Fruit fly (Drosophila melanogaster) whole organism, embryonic: ENCODE measurements around the gene udt.
A peak's percentile ranks its signal among the peaks of the same experiment; 100 is the strongest.

Experiments used
- Atf3 ChIP-seq: fragments of 200-800 bp; sonication (Bioruptor generic); optimal IDR thresholded peaks from 3 replicates; lab custom pipeline; 2016; ENCODE audit warnings: missing biosample characterization, missing genetic modification characterization
- C15 ChIP-seq: fragments of 200-800 bp; sonication (Bioruptor generic); IDR thresholded peaks from 3 replicates; pipeline ENCODE4 v1.3.6; 2022; ENCODE audit warnings: missing biosample characterization, missing genetic modification characterization
- CG10147 ChIP-seq: fragments of 200-800 bp; sonication (Bioruptor generic); optimal IDR thresholded peaks from 2 replicates; lab custom pipeline; 2019; ENCODE audit warnings: missing biosample characterization, mild to moderate bottlenecking, missing genetic modification characterization, moderate library complexity
- CG11560 ChIP-seq: fragments of 200-800 bp; sonication (Bioruptor generic); IDR thresholded peaks from 3 replicates; pipeline ENCODE4 v1.3.6; 2022; ENCODE audit warnings: missing biosample characterization, missing genetic modification characterization
- CG12659 ChIP-seq: fragments of 200-800 bp; sonication (Bioruptor generic); optimal IDR thresholded peaks from 3 replicates; lab custom pipeline; 2017; ENCODE audit warnings: mild to moderate bottlenecking, missing biosample characterization, missing genetic modification reagents, missing genetic modification characterization
- CG13424 ChIP-seq: fragments of 200-800 bp; sonication (Bioruptor generic); optimal IDR thresholded peaks from 2 replicates; lab custom pipeline; 2019; ENCODE audit warnings: missing biosample characterization, mild to moderate bottlenecking, missing genetic modification characterization, moderate library complexity
- CG13775 ChIP-seq: fragments of 200-800 bp; sonication (Bioruptor generic); optimal IDR thresholded peaks from 3 replicates; lab custom pipeline; 2017; ENCODE audit warnings: missing biosample characterization, mild to moderate bottlenecking, missing genetic modification characterization
- CG16813 ChIP-seq: fragments of 200-800 bp; sonication (Bioruptor generic); IDR thresholded peaks from 3 replicates; pipeline ENCODE4 v1.3.6; 2022; ENCODE audit warnings: missing biosample characterization, missing genetic modification characterization; ENCODE audit not compliant: partially characterized antibody
- CG31441 ChIP-seq: fragments of 200-800 bp; sonication (Bioruptor generic); IDR thresholded peaks from 2 replicates; pipeline ENCODE4 v1.3.6; 2022; ENCODE audit warnings: missing biosample characterization, missing genetic modification characterization
- CG3281 ChIP-seq: fragments of 200-800 bp; sonication (Bioruptor generic); optimal IDR thresholded peaks from 3 replicates; lab custom pipeline; 2017; ENCODE audit warnings: missing biosample characterization, mild to moderate bottlenecking, missing genetic modification characterization
- CG34422 ChIP-seq: fragments of 200-800 bp; sonication (Bioruptor generic); IDR thresholded peaks from 3 replicates; pipeline ENCODE4 v1.3.6; 2022; ENCODE audit warnings: missing biosample characterization, missing genetic modification characterization
- CG4328 ChIP-seq: fragments of 200-800 bp; sonication (Bioruptor generic); optimal IDR thresholded peaks from 3 replicates; lab custom pipeline; 2017; ENCODE audit warnings: missing biosample characterization, missing genetic modification reagents, missing genetic modification characterization
- CG4854 ChIP-seq: fragments of 200-800 bp; sonication (Bioruptor generic); optimal IDR thresholded peaks from 2 replicates; lab custom pipeline; 2016; ENCODE audit warnings: missing biosample characterization, missing genetic modification characterization, inconsistent platforms
- CG6175 ChIP-seq: fragments of 200-800 bp; sonication (Bioruptor generic); IDR thresholded peaks from 3 replicates; pipeline ENCODE4 v1.3.6; 2022; ENCODE audit warnings: missing biosample characterization, missing genetic modification characterization
- CG6791 ChIP-seq: fragments of 200-800 bp; sonication (Bioruptor generic); IDR thresholded peaks from 3 replicates; pipeline ENCODE4 v1.3.6; 2022; ENCODE audit warnings: missing biosample characterization, missing genetic modification characterization; ENCODE audit not compliant: partially characterized antibody
- CG7372 ChIP-seq: fragments of 200-800 bp; sonication (Bioruptor generic); IDR thresholded peaks from 2 replicates; pipeline ENCODE4 v1.3.6; 2022; ENCODE audit warnings: missing biosample characterization, missing genetic modification characterization
- CG8478 ChIP-seq: fragments of >200 bp; optimal IDR thresholded peaks from 2 replicates; lab custom pipeline; 2018
- CG9817 ChIP-seq: fragments of 200-800 bp; sonication (Bioruptor generic); optimal IDR thresholded peaks from 2 replicates; lab custom pipeline; 2018; ENCODE audit warnings: missing biosample characterization, mild to moderate bottlenecking, missing genetic modification characterization, moderate library complexity
- CHES-1-like ChIP-seq: fragments of 200-800 bp; sonication (Bioruptor generic); optimal IDR thresholded peaks from 2 replicates; lab custom pipeline; 2016; ENCODE audit warnings: missing biosample characterization, missing genetic modification characterization
- Chrac-16 ChIP-seq: fragments of 200-800 bp; sonication (Bioruptor generic); optimal IDR thresholded peaks from 3 replicates; lab custom pipeline; 2016; ENCODE audit warnings: missing biosample characterization, missing genetic modification characterization
- ERR ChIP-seq: fragments of 200-800 bp; sonication (Bioruptor generic); optimal IDR thresholded peaks from 2 replicates; lab custom pipeline; 2016; ENCODE audit warnings: missing biosample characterization, missing genetic modification characterization
- Hmr ChIP-seq: fragments of 200-800 bp; sonication (Bioruptor generic); optimal IDR thresholded peaks from 3 replicates; lab custom pipeline; 2017; ENCODE audit warnings: mild to moderate bottlenecking, missing biosample characterization, missing genetic modification reagents, missing genetic modification characterization
- Hr39 ChIP-seq: fragments of >200 bp; optimal IDR thresholded peaks from 2 replicates; lab custom pipeline; 2017
- Pdp1 ChIP-seq, 2 experiments: fragments of 200-800 bp; sonication (Bioruptor generic); optimal IDR thresholded peaks; 3 replicates each; lab custom pipeline; 2016; ENCODE audit warnings: missing biosample characterization in 2 of 2, missing genetic modification characterization in 2 of 2, mild to moderate bottlenecking in 1 of 2, moderate library complexity in 1 of 2
- Sox102F ChIP-seq: fragments of 200-800 bp; sonication (Bioruptor generic); optimal IDR thresholded peaks from 2 replicates; lab custom pipeline; 2018; ENCODE audit warnings: missing biosample characterization, mild to moderate bottlenecking, missing genetic modification characterization, moderate library complexity
- Xrp1 ChIP-seq: fragments of 200-800 bp; sonication (Bioruptor generic); IDR thresholded peaks from 2 replicates; pipeline ENCODE4 v1.3.6; 2022; ENCODE audit warnings: missing biosample characterization, missing genetic modification characterization
- ara ChIP-seq: fragments of 200-800 bp; sonication (Bioruptor generic); IDR thresholded peaks from 2 replicates; pipeline ENCODE4 v1.3.6; 2022; ENCODE audit warnings: missing biosample characterization, missing genetic modification characterization
- caup ChIP-seq: fragments of 200-800 bp; sonication (Bioruptor generic); optimal IDR thresholded peaks from 3 replicates; lab custom pipeline; 2017; ENCODE audit warnings: missing biosample characterization, mild to moderate bottlenecking, missing genetic modification characterization, moderate library complexity; ENCODE audit not compliant: severe bottlenecking
- ci ChIP-seq: fragments of 200-800 bp; sonication (Bioruptor generic); IDR thresholded peaks from 3 replicates; pipeline ENCODE4 v1.3.6; 2022; ENCODE audit warnings: missing biosample characterization, missing genetic modification characterization
- dm ChIP-seq: fragments of 200-800 bp; sonication (Bioruptor generic); optimal IDR thresholded peaks from 3 replicates; lab custom pipeline; 2016; ENCODE audit warnings: missing biosample characterization, missing genetic modification characterization
- eve ChIP-seq, 2 experiments: fragments of >200 bp; optimal IDR thresholded peaks; 2 replicates each; lab custom pipeline; 2017; ENCODE audit warnings: missing biosample characterization in 2 of 2, missing genetic modification characterization in 2 of 2
- fd3F ChIP-seq: fragments of 200-800 bp; sonication (Bioruptor generic); optimal IDR thresholded peaks from 2 replicates; lab custom pipeline; 2018; ENCODE audit warnings: missing biosample characterization, mild to moderate bottlenecking, missing genetic modification characterization, moderate library complexity
- gce ChIP-seq: fragments of 200-800 bp; sonication (Bioruptor generic); IDR thresholded peaks from 3 replicates; pipeline ENCODE4 v1.3.6; 2022; ENCODE audit warnings: missing biosample characterization, missing genetic modification characterization
- gcm ChIP-seq: fragments of 200-800 bp; sonication (Bioruptor generic); optimal IDR thresholded peaks from 2 replicates; lab custom pipeline; 2019; ENCODE audit warnings: missing biosample characterization, mild to moderate bottlenecking, missing genetic modification characterization, moderate library complexity
- hb ChIP-seq: fragments of 200-800 bp; sonication (Bioruptor generic); IDR thresholded peaks from 3 replicates; pipeline ENCODE4 v1.3.6; 2022; ENCODE audit warnings: missing biosample characterization, missing genetic modification characterization; ENCODE audit not compliant: partially characterized antibody
- jumu ChIP-seq: fragments of 200-800 bp; sonication (Bioruptor generic); optimal IDR thresholded peaks from 3 replicates; lab custom pipeline; 2016; ENCODE audit warnings: missing biosample characterization, missing genetic modification characterization
- nerfin-2 ChIP-seq: fragments of 200-800 bp; sonication (Bioruptor generic); IDR thresholded peaks from 2 replicates; pipeline ENCODE4 v1.3.6; 2022; ENCODE audit warnings: missing biosample characterization, missing genetic modification characterization; ENCODE audit not compliant: partially characterized antibody
- nmo ChIP-seq: fragments of 200-800 bp; sonication (Bioruptor generic); optimal IDR thresholded peaks from 2 replicates; lab custom pipeline; 2018; ENCODE audit warnings: missing biosample characterization, mild to moderate bottlenecking, missing genetic modification characterization, moderate library complexity
- oc ChIP-seq: fragments of 200-800 bp; sonication (Bioruptor generic); optimal IDR thresholded peaks from 2 replicates; lab custom pipeline; 2018; ENCODE audit warnings: missing biosample characterization, mild to moderate bottlenecking, missing genetic modification characterization, moderate library complexity
- pb ChIP-seq: fragments of 200-800 bp; sonication (Bioruptor generic); optimal IDR thresholded peaks from 3 replicates; lab custom pipeline; 2016; ENCODE audit warnings: missing biosample characterization, missing genetic modification characterization
- peb ChIP-seq: fragments of 200-800 bp; sonication (Bioruptor generic); IDR thresholded peaks from 2 replicates; pipeline ENCODE4 v1.3.6; 2022; ENCODE audit warnings: missing biosample characterization, missing genetic modification characterization
- pfk ChIP-seq: fragments of 200-800 bp; sonication (Bioruptor generic); optimal IDR thresholded peaks from 2 replicates; lab custom pipeline; 2018; ENCODE audit warnings: missing biosample characterization, mild to moderate bottlenecking, missing genetic modification characterization, moderate library complexity
- ro ChIP-seq: fragments of 200-800 bp; sonication (Bioruptor generic); IDR thresholded peaks from 2 replicates; pipeline ENCODE4 v1.3.6; 2022; ENCODE audit warnings: missing biosample characterization, missing genetic modification characterization
- sima ChIP-seq: fragments of 200-800 bp; sonication (Bioruptor generic); optimal IDR thresholded peaks from 2 replicates; lab custom pipeline; 2016; ENCODE audit warnings: missing biosample characterization, missing genetic modification characterization
- slou ChIP-seq: fragments of 200-800 bp; sonication (Bioruptor generic); optimal IDR thresholded peaks from 3 replicates; lab custom pipeline; 2016; ENCODE audit warnings: missing biosample characterization, missing genetic modification characterization
- slp2 ChIP-seq: fragments of 200-800 bp; sonication (Bioruptor generic); optimal IDR thresholded peaks from 2 replicates; lab custom pipeline; 2016; ENCODE audit warnings: missing biosample characterization, missing genetic modification characterization
- sob ChIP-seq: fragments of 200-800 bp; sonication (Bioruptor generic); IDR thresholded peaks from 2 replicates; pipeline ENCODE4 v1.3.6; 2022; ENCODE audit warnings: missing biosample characterization, missing genetic modification characterization
- tap ChIP-seq: fragments of 200-800 bp; optimal IDR thresholded peaks from 3 replicates; lab custom pipeline; 2019; ENCODE audit warnings: missing biosample characterization, mild to moderate bottlenecking, missing genetic modification characterization, moderate library complexity
- trem ChIP-seq: fragments of 200-800 bp; optimal IDR thresholded peaks from 3 replicates; lab custom pipeline; 2019; ENCODE audit warnings: missing biosample characterization, mild to moderate bottlenecking, missing genetic modification characterization, moderate library complexity
- zen2 ChIP-seq: fragments of 200-800 bp; sonication (Bioruptor generic); IDR thresholded peaks from 3 replicates; pipeline ENCODE4 v1.3.6; 2022; ENCODE audit warnings: missing biosample characterization, missing genetic modification characterization; ENCODE audit not compliant: partially characterized antibody

Gene udt

DNA sequence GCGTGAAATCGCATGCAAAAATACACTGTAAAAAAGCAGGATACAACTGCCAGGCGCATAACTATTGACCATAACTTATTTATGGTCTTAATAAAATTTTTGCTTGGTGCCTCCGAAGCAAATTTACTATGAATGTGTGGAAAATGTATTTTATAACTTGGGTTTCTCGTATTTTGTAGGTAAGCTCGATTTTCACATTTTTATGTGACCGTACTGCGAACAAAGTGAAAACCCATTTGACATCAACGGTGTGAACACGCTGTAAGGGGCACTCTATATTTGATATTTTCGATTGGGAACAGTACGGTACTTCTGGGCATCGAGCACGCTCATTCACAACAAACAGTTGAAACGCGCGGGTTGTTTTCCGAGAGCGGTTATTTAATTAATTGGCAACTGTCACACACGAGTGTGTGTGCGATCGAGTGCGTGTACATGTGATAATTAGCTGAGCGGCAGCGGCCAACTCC lies 18.4 kb upstream of the udt start, which contains the start of the genes Nup98-96 and mbc (continued):
- TF ChIP-seq CG6791 (GFP tag; lab: Robert Waterston, UW) (peak; percentile 59; the same call in 2 of the 3 replicates), Chrac-16 (GFP tag; lab: Kevin White, UChicago) (peak; percentile 91), CG31441 (GFP tag; lab: Robert Waterston, UW) (peak; percentile 73), ERR (GFP tag; lab: Kevin White, UChicago) (peak; percentile 65), sima (GFP tag; lab: Kevin White, UChicago) (peak; percentile 65), CG34422 (GFP tag; lab: Robert Waterston, UW) (peak; percentile 86), CG4854 (GFP tag; lab: Kevin White, UChicago) (peak; percentile 78), CG13424 (peak; percentile 88), CG3281 (GFP tag; lab: Kevin White, UChicago) (peak; percentile 75), CG4328 (GFP tag; lab: Kevin White, UChicago) (peak; percentile 69), pfk (GFP tag; lab: Kevin White, UChicago) (peak; percentile 57), CG11560 (tag; lab: Robert Waterston, UW) (peak; percentile 81), CG13775 (GFP tag; lab: Kevin White, UChicago) (peak; percentile 92), Atf3 (GFP tag; lab: Kevin White, UChicago) (peak; percentile 89), CG8478 (no peak), gcm (GFP tag; lab: Kevin White, UChicago) (peak; percentile 34), ci (peak; percentile 75), Hr39 (lab: Kevin White, UChicago) (no peak), sob (GFP tag; lab: Robert Waterston, UW) (peak; percentile 82), nmo (GFP tag; lab: Kevin White, UChicago) (peak; percentile 93), peb (GFP tag; lab: Robert Waterston, UW) (peak; percentile 71), hb (GFP tag; lab: Robert Waterston, UW) (no peak), Hmr (GFP tag; lab: Kevin White, UChicago) (peak; percentile 81), caup (GFP tag; lab: Kevin White, UChicago) (peak; percentile 57), oc (peak; percentile 68), Sox102F (GFP tag; lab: Kevin White, UChicago) (peak; percentile 83), CG16813 (GFP tag; lab: Robert Waterston, UW) (no peak; the same call in 2 of the 3 replicates), ro (no peak), tap (tag; lab: Kevin White, UChicago) (peak; percentile 19), ara (GFP tag; lab: Robert Waterston, UW) (peak; percentile 78), CG6175 (GFP tag; lab: Robert Waterston, UW) (peak; percentile 43; the same call in 1 of the 3 replicates), C15 (GFP tag; lab: Robert Waterston, UW) (peak; percentile 62; the same call in 1 of the 3 replicates), CG12659 (GFP tag; lab: Kevin White, UChicago) (peak; percentile 90), Pdp1 (GFP tag; optimal IDR thresholded peaks at IDR 0.05; lab: Kevin White, UChicago) (peak; percentile 90 to 94), fd3F (peak; percentile 63), CHES-1-like (GFP tag; lab: Kevin White, UChicago) (peak; percentile 94), CG9817 (tag; lab: Kevin White, UChicago) (peak; percentile 90), CG7372 (GFP tag; lab: Robert Waterston, UW) (peak; percentile 82), zen2 (no peak), CG10147 (GFP tag; lab: Kevin White, UChicago) (peak; percentile 72), dm (GFP tag; lab: Kevin White, UChicago) (peak; percentile 95), jumu (peak; percentile 94), slp2 (GFP tag; lab: Kevin White, UChicago) (peak; percentile 90), gce (GFP tag; lab: Robert Waterston, UW) (peak; percentile 48; the same call in 1 of the 3 replicates), pb (peak; percentile 76), nerfin-2 (GFP tag; lab: Robert Waterston, UW) (peak; percentile 43; the same call in 1 of the 2 replicates), Xrp1 (peak; percentile 80), eve (GFP tag; optimal IDR thresholded peaks at IDR 0.05; lab: Kevin White, UChicago) (peak in 1 of 2 experiments; percentile 12), trem (tag; lab: Kevin White, UChicago) (peak; percentile 91), slou (GFP tag; lab: Kevin White, UChicago) (peak; percentile 45)
